Worm (Caenorhabditis elegans): ENCODE measurements around the gene C27H6.9.
A peak's percentile ranks its signal among the peaks of the same experiment; 100 is the strongest.

ce11 chrV:9984821-9985220 lies 2.2 kb downstream of the C27H6.9 start:
- TF ChIP-seq duxl-1 (tag; optimal IDR thresholded peaks at IDR 0.05; ENCODE audit: poor library complexity): no peak
- TF ChIP-seq mdl-1 (tag; optimal IDR thresholded peaks at IDR 0.05): peak in 1 of 2 experiments; percentile 27
- TF ChIP-seq nhr-41 (GFP tag; IDR thresholded peaks at IDR 0.05): no peak
- TF ChIP-seq F49E8.2 (tag; optimal IDR thresholded peaks at IDR 0.05; ENCODE audit: borderline replicate concordance): no peak
- no peak for TF ChIP-seq madf-5 (GFP tag; IDR thresholded peaks at IDR 0.05)
- no peak for TF ChIP-seq zag-1 (tag; optimal IDR thresholded peaks at IDR 0.05)
- peak; percentile 42 for TF ChIP-seq pqm-1 (tag; optimal IDR thresholded peaks at IDR 0.05)
- no peak for TF ChIP-seq R02D3.7 (tag; optimal IDR thresholded peaks at IDR 0.05)
- TF ChIP-seq mxl-2 (GFP tag; conservative IDR thresholded peaks at IDR 0.05): no peak
- TF ChIP-seq nhr-28 (tag; optimal IDR thresholded peaks at IDR 0.05): peak; percentile 98

Measured in whole organism, L4 larva.